Fruit fly (Drosophila melanogaster) whole organism, prepupa: ENCODE measurements around the gene nompB.
A peak's percentile ranks its signal among the peaks of the same experiment; 100 is the strongest.

ENCODE experiments used
- Blimp-1 ChIP-seq: fragments of 200-800 bp; sonication (Bioruptor generic); optimal IDR thresholded peaks from 3 replicates; lab custom pipeline; 2017; ENCODE audit warnings: missing biosample characterization, missing genetic modification characterization, mild to moderate bottlenecking, moderate library complexity, missing genetic modification reagents
- CG10631 ChIP-seq: fragments of 200-800 bp; sonication (Bioruptor generic); optimal IDR thresholded peaks from 2 replicates; lab custom pipeline; 2016; ENCODE audit warnings: missing biosample characterization, missing genetic modification characterization
- CG10669 ChIP-seq: fragments of 200-800 bp; sonication (Bioruptor generic); optimal IDR thresholded peaks from 3 replicates; lab custom pipeline; 2018; ENCODE audit warnings: missing biosample characterization, mild to moderate bottlenecking, missing genetic modification characterization, moderate library complexity
- CG1621 ChIP-seq: fragments of 200-800 bp; sonication (Bioruptor generic); optimal IDR thresholded peaks from 3 replicates; lab custom pipeline; 2018; ENCODE audit warnings: missing biosample characterization, mild to moderate bottlenecking, missing genetic modification characterization
- CG16779 ChIP-seq: fragments of 200-800 bp; sonication (Bioruptor generic); optimal IDR thresholded peaks from 3 replicates; lab custom pipeline; 2017; ENCODE audit warnings: missing biosample characterization, mild to moderate bottlenecking, missing genetic modification characterization
- CG3032 ChIP-seq: fragments of 200-800 bp; optimal IDR thresholded peaks from 2 replicates; lab custom pipeline; 2019; ENCODE audit warnings: missing biosample characterization, mild to moderate bottlenecking, missing genetic modification characterization, moderate library complexity
- CG31627 ChIP-seq: fragments of 200-800 bp; sonication (Bioruptor generic); optimal IDR thresholded peaks from 3 replicates; lab custom pipeline; 2016; ENCODE audit warnings: missing biosample characterization, missing genetic modification characterization
- CG4318 ChIP-seq: fragments of 200-800 bp; sonication (Bioruptor generic); optimal IDR thresholded peaks from 3 replicates; lab custom pipeline; 2017; ENCODE audit warnings: missing biosample characterization, mild to moderate bottlenecking, missing genetic modification characterization
- CG6163 ChIP-seq: fragments of 200-800 bp; sonication (Bioruptor generic); IDR thresholded peaks from 3 replicates; pipeline ENCODE4 v1.3.6; 2022; ENCODE audit warnings: missing biosample characterization, missing genetic modification characterization
- CG6276 ChIP-seq: fragments of 200-800 bp; sonication (Bioruptor generic); optimal IDR thresholded peaks from 2 replicates; lab custom pipeline; 2017; ENCODE audit warnings: missing biosample characterization, mild to moderate bottlenecking, missing genetic modification characterization
- CG6792 ChIP-seq: fragments of 200-800 bp; sonication (Bioruptor generic); optimal IDR thresholded peaks from 3 replicates; lab custom pipeline; 2016; ENCODE audit warnings: missing biosample characterization, missing genetic modification characterization
- CG6808 ChIP-seq: fragments of 200-800 bp; sonication (Bioruptor generic); optimal IDR thresholded peaks from 3 replicates; lab custom pipeline; 2017; ENCODE audit warnings: missing biosample characterization, missing genetic modification characterization, mild to moderate bottlenecking, moderate library complexity, missing genetic modification reagents
- CG6854 ChIP-seq: fragments of 200-800 bp; sonication (Bioruptor generic); optimal IDR thresholded peaks from 2 replicates; lab custom pipeline; 2017; ENCODE audit warnings: missing biosample characterization, mild to moderate bottlenecking, missing genetic modification characterization
- CG7368 ChIP-seq: fragments of 200-800 bp; sonication (Bioruptor generic); optimal IDR thresholded peaks from 3 replicates; lab custom pipeline; 2016; ENCODE audit warnings: missing biosample characterization, missing genetic modification characterization
- CG8119 ChIP-seq: fragments of 200-800 bp; sonication (Bioruptor generic); IDR thresholded peaks from 3 replicates; pipeline ENCODE4 v1.3.6; 2022; ENCODE audit warnings: missing biosample characterization, missing genetic modification characterization
- CG9139 ChIP-seq: fragments of 200-800 bp; sonication (Bioruptor generic); optimal IDR thresholded peaks from 3 replicates; lab custom pipeline; 2017; ENCODE audit warnings: missing biosample characterization, mild to moderate bottlenecking, missing genetic modification characterization
- Eip75B ChIP-seq: fragments of 200-800 bp; sonication (Bioruptor generic); optimal IDR thresholded peaks from 3 replicates; lab custom pipeline; 2016; ENCODE audit warnings: missing biosample characterization, missing genetic modification characterization
- Eip78C ChIP-seq: fragments of 200-800 bp; sonication (Bioruptor generic); peaks from one replicate; lab custom pipeline; 2016; ENCODE audit warnings: missing biosample characterization, missing genetic modification characterization
- Eip93F ChIP-seq: fragments of 200-800 bp; sonication (Bioruptor generic); optimal IDR thresholded peaks from 2 replicates; lab custom pipeline; 2016; ENCODE audit warnings: missing biosample characterization, mild to moderate bottlenecking, missing genetic modification characterization
- Ets21C ChIP-seq: fragments of 200-800 bp; sonication (Bioruptor generic); optimal IDR thresholded peaks from 3 replicates; lab custom pipeline; 2016; ENCODE audit warnings: missing biosample characterization, missing genetic modification characterization
- Ets96B ChIP-seq: fragments of 200-800 bp; optimal IDR thresholded peaks from 2 replicates; lab custom pipeline; 2019; ENCODE audit warnings: missing biosample characterization, mild to moderate bottlenecking, missing genetic modification characterization, moderate library complexity
- Gug ChIP-seq: fragments of 200-800 bp; sonication (Bioruptor generic); IDR thresholded peaks from 2 replicates; pipeline ENCODE4 v1.3.6; 2022; ENCODE audit warnings: missing biosample characterization, missing genetic modification characterization
- Hr38 ChIP-seq: sonication (Bioruptor generic); optimal IDR thresholded peaks from 2 replicates; lab custom pipeline; 2016; ENCODE audit warnings: missing biosample characterization, missing genetic modification characterization
- Hr4 ChIP-seq: fragments of 200-800 bp; sonication (Bioruptor generic); optimal IDR thresholded peaks from 3 replicates; lab custom pipeline; 2016; ENCODE audit warnings: missing biosample characterization, missing genetic modification characterization
- Met ChIP-seq: fragments of 200-800 bp; sonication (Bioruptor generic); optimal IDR thresholded peaks from 3 replicates; lab custom pipeline; 2016; ENCODE audit warnings: missing biosample characterization, missing genetic modification characterization
- OdsH ChIP-seq: fragments of 200-800 bp; sonication (Bioruptor generic); optimal IDR thresholded peaks from 3 replicates; lab custom pipeline; 2016; ENCODE audit warnings: missing biosample characterization, missing genetic modification characterization
- Smox ChIP-seq: fragments of 200-800 bp; sonication (Bioruptor generic); optimal IDR thresholded peaks from 3 replicates; lab custom pipeline; 2016; ENCODE audit warnings: missing biosample characterization, missing genetic modification characterization
- Sox102F ChIP-seq: fragments of 200-800 bp; sonication (Bioruptor generic); optimal IDR thresholded peaks from 2 replicates; lab custom pipeline; 2016; ENCODE audit warnings: missing biosample characterization, mild to moderate bottlenecking, missing genetic modification characterization
- achi ChIP-seq: fragments of 200-800 bp; sonication (Bioruptor generic); optimal IDR thresholded peaks from 3 replicates; lab custom pipeline; 2016; ENCODE audit warnings: missing biosample characterization, missing genetic modification characterization
- cyc ChIP-seq: fragments of 200-800 bp; sonication (Bioruptor generic); optimal IDR thresholded peaks from 3 replicates; lab custom pipeline; 2016; ENCODE audit warnings: missing biosample characterization, missing genetic modification characterization
- dac ChIP-seq: fragments of 200-800 bp; sonication (Bioruptor generic); optimal IDR thresholded peaks from 2 replicates; lab custom pipeline; 2017; ENCODE audit warnings: missing biosample characterization, mild to moderate bottlenecking, missing genetic modification characterization
- dsx ChIP-seq: fragments of 200-800 bp; optimal IDR thresholded peaks from 3 replicates; lab custom pipeline; 2019; ENCODE audit warnings: missing biosample characterization, mild to moderate bottlenecking, missing genetic modification characterization, moderate library complexity; ENCODE audit not compliant: poor library complexity, severe bottlenecking
- eg ChIP-seq: fragments of 200-800 bp; sonication (Bioruptor generic); IDR thresholded peaks from 3 replicates; pipeline ENCODE4 v1.3.6; 2022; ENCODE audit warnings: missing biosample characterization, missing genetic modification characterization
- esn ChIP-seq: fragments of 200-800 bp; sonication (Bioruptor generic); optimal IDR thresholded peaks from 2 replicates; lab custom pipeline; 2016; ENCODE audit warnings: missing biosample characterization, mild to moderate bottlenecking, missing genetic modification characterization, moderate library complexity
- fd85E ChIP-seq: fragments of 200-800 bp; sonication (Bioruptor generic); optimal IDR thresholded peaks from 3 replicates; lab custom pipeline; 2016; ENCODE audit warnings: missing biosample characterization, missing genetic modification characterization
- fkh ChIP-seq: fragments of 200-800 bp; sonication (Bioruptor generic); optimal IDR thresholded peaks from 3 replicates; lab custom pipeline; 2017; ENCODE audit warnings: missing biosample characterization, mild to moderate bottlenecking, missing genetic modification characterization, moderate library complexity
- lz ChIP-seq: fragments of 200-800 bp; sonication (Bioruptor generic); optimal IDR thresholded peaks from 3 replicates; lab custom pipeline; 2016; ENCODE audit warnings: missing biosample characterization, missing genetic modification characterization
- pdm3 ChIP-seq: fragments of 200-800 bp; sonication (Bioruptor generic); optimal IDR thresholded peaks from 3 replicates; lab custom pipeline; 2016; ENCODE audit warnings: missing biosample characterization, missing genetic modification characterization
- salr ChIP-seq, 2 experiments: fragments of 200-800 bp; sonication (Bioruptor generic); optimal IDR thresholded peaks; 3 replicates each; lab custom pipeline; 2016 to 2018; ENCODE audit warnings: missing biosample characterization in 2 of 2, missing genetic modification characterization in 2 of 2, mild to moderate bottlenecking in 1 of 2
- spab ChIP-seq: fragments of 200-800 bp; sonication (Bioruptor generic); optimal IDR thresholded peaks from 2 replicates; lab custom pipeline; 2017; ENCODE audit warnings: missing biosample characterization, mild to moderate bottlenecking, missing genetic modification characterization, missing genetic modification reagents
- ss ChIP-seq, 2 experiments: fragments of 200-800 bp; sonication (Bioruptor generic); optimal IDR thresholded peaks; 2 replicates in 1 of 2; 3 replicates in 1 of 2; lab custom pipeline; 2017 to 2018; ENCODE audit warnings: mild to moderate bottlenecking in 2 of 2, missing biosample characterization in 2 of 2, missing genetic modification characterization in 2 of 2, moderate library complexity in 1 of 2
- svp ChIP-seq: fragments of 200-800 bp; sonication (Bioruptor generic); peaks from one replicate; lab custom pipeline; 2016; ENCODE audit warnings: missing biosample characterization, missing genetic modification characterization
- topi ChIP-seq: fragments of 200-800 bp; sonication (Bioruptor generic); optimal IDR thresholded peaks from 3 replicates; lab custom pipeline; 2016; ENCODE audit warnings: missing biosample characterization, missing genetic modification characterization

Gene nompB

DNA sequence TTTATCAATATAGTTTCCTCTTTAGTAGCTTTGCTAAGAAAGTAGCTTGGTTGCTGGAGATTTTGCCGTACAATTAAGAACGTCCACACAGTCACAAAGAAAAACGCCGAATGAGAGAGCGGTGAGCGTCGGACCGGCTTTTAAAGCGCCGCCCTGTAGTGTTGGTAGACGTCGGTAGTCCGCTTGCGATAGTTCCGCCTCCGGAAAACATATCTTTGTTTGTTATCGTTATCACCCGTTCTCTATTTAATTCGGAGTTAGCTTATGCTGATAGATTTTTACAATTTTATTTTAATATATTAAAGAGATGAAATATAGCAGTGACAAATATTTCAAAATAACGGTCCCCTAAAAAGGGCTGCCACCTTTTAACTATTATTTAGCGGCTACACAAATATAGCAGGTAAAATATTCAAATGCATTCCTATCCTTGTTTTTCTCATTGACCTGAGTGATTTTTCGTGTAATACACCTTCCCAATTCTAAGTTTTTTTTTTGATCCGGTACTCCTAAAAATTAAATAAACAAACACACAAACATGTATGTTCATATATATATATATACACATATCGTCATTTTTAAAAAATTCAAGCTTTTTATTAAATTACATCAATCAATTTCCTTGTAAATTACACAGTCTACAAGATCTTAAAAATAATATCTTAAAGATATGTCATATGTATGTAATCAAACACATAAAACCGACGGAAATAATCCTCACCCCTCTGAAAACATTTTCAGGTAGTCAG is 40.8 kb upstream of the nompB start, which contains the start of gene Df31 (continued):
- peak; percentile 40 for TF ChIP-seq achi
- TF ChIP-seq Ets21C (GFP tag; lab: Kevin White, UChicago): peak; percentile 38
- peak; percentile 62 for TF ChIP-seq esn (GFP tag; lab: Kevin White, UChicago)
- TF ChIP-seq Sox102F (GFP tag; lab: Kevin White, UChicago): peak; percentile 65
- peak; percentile 75 for TF ChIP-seq Eip78C (GFP tag; lab: Kevin White, UChicago)
- peak; percentile 65 for TF ChIP-seq Met (GFP tag; lab: Kevin White, UChicago)
- no peak for TF ChIP-seq CG4318
- peak; percentile 37 for TF ChIP-seq CG3032 (tag; lab: Kevin White, UChicago)
- peak; percentile 98 for TF ChIP-seq CG1621
- TF ChIP-seq topi (GFP tag; lab: Kevin White, UChicago): peak; percentile 40
- peak; percentile 53 for TF ChIP-seq CG31627 (GFP tag; lab: Kevin White, UChicago)
- TF ChIP-seq CG6163 (GFP tag; lab: Robert Waterston, UW): no peak
- peak; percentile 46 for TF ChIP-seq pdm3 (GFP tag; lab: Kevin White, UChicago)
- peak; percentile 76 for TF ChIP-seq svp (GFP tag; lab: Kevin White, UChicago)
- peak; percentile 14 for TF ChIP-seq Eip93F (GFP tag; lab: Kevin White, UChicago)
- TF ChIP-seq CG6854 (GFP tag; lab: Kevin White, UChicago): peak; percentile 48
- no peak for TF ChIP-seq CG16779
- TF ChIP-seq Gug (GFP tag; lab: Robert Waterston, UW): no peak
- TF ChIP-seq Hr4 (GFP tag; lab: Kevin White, UChicago): peak; percentile 17
- no peak for TF ChIP-seq Hr38
- peak; percentile 28 for TF ChIP-seq fd85E
- TF ChIP-seq lz (GFP tag; lab: Kevin White, UChicago): peak; percentile 67
- peak; percentile 58 for TF ChIP-seq cyc (GFP tag; lab: Kevin White, UChicago)
- no peak for TF ChIP-seq dac
- peak; percentile 29 for TF ChIP-seq CG7368 (GFP tag; lab: Kevin White, UChicago)

DNA sequence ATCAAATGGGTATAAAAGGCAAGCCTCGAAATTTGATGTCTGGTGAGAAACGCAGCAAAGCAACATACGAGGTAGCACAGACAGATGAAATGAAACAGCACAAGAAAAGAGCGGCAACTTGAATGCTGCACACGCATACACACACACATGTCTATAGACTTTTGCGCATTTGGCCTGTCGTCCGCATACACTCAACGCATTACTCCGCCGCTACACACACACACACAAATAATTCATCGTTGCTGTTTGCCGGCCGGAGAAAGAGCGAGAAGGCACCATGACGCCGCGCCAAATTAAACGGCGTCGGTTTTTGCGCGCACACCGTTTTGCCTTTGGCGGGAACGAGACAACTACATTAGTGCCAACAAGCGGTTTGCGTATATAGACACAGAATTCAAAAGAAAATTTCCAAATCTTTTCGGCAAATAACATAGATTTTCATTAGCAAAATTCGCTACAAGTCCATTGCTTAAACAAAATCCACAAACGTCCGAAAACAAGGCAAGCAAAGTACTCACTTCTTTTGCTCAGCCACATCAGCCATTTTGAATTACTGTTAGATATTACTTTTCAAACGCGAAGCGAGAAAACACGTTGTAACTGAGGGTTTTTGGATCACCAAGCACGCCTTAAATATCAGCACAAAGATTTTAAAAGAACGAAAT is 40.1 kb upstream of the nompB start:
- TF ChIP-seq Blimp-1 (GFP tag; lab: Kevin White, UChicago) (no peak), Smox (GFP tag; lab: Kevin White, UChicago) (no peak), OdsH (GFP tag; lab: Kevin White, UChicago) (no peak), spab (GFP tag; lab: Kevin White, UChicago) (no peak), Eip78C (GFP tag; lab: Kevin White, UChicago) (no peak), Ets21C (GFP tag; lab: Kevin White, UChicago) (no peak), CG10669 (GFP tag; lab: Kevin White, UChicago) (no peak), CG4318 (no peak), CG6163 (GFP tag; lab: Robert Waterston, UW) (peak; percentile 60), svp (GFP tag; lab: Kevin White, UChicago) (peak; percentile 77), Eip75B (GFP tag; lab: Kevin White, UChicago) (no peak), CG10631 (GFP tag; lab: Kevin White, UChicago) (no peak), achi (no peak), CG1621 (peak; percentile 97), Met (GFP tag; lab: Kevin White, UChicago) (no peak), CG6276 (GFP tag; lab: Kevin White, UChicago) (no peak), fkh (GFP tag; lab: Kevin White, UChicago) (peak; percentile 78)

DNA sequence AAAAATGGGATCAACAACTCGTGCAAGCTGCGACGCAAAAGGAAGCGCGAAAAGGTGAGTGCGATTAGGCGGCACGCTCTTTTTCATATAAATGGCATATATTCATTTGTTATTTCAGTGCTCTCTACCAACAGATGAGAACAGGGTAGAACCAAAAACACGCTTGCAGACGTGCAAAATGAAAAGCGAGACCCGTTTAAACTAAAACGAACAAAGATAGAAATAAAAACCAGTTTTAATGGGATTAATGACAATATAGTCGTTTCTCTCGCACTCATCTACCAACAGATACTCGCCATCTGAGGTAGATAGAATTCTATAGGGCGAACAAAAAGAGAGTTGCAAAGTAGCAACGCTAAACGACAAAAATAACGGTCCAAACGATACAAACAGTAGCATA is 39.3 kb upstream of the nompB start:
- TF ChIP-seq CG8119 (GFP tag; lab: Robert Waterston, UW) (0 out of 3 replicates have a peak, but pooled peaks have one; percentile 14), ss (GFP tag; optimal IDR thresholded peaks at IDR 0.05; lab: Kevin White, UChicago) (peak in 1 of 2 experiments; percentile 35), Hr38 (no peak), CG31627 (GFP tag; lab: Kevin White, UChicago) (no peak), CG6808 (peak; percentile 7), CG6276 (GFP tag; lab: Kevin White, UChicago) (peak; percentile 24), Eip78C (GFP tag; lab: Kevin White, UChicago) (peak; percentile 53), CG9139 (GFP tag; lab: Kevin White, UChicago) (peak; percentile 4), dsx (GFP tag; lab: Kevin White, UChicago) (peak; percentile 34), Ets96B (tag; lab: Kevin White, UChicago) (peak; percentile 3), CG10631 (GFP tag; lab: Kevin White, UChicago) (no peak), Sox102F (GFP tag; lab: Kevin White, UChicago) (no peak), salr (GFP tag; optimal IDR thresholded peaks at IDR 0.05; lab: Kevin White, UChicago) (no peak), eg (GFP tag; lab: Robert Waterston, UW) (no peak), CG1621 (peak; percentile 33), CG6792 (GFP tag; lab: Kevin White, UChicago) (no peak)
- TF ChIP-seq, all 60 proteins: peak for 9
